Fruit fly (Drosophila melanogaster) whole organism, embryonic: ENCODE measurements around the gene Txl.

Source experiments
- Adf1 ChIP-seq: fragments of 200-800 bp; sonication (Bioruptor generic); IDR thresholded peaks from 2 replicates; pipeline ENCODE4 v1.3.6; 2022; ENCODE audit warnings: missing biosample characterization, missing genetic modification characterization
- CG10959 ChIP-seq: fragments of 200-800 bp; sonication (Bioruptor generic); IDR thresholded peaks from 2 replicates; pipeline ENCODE4 v1.3.6; 2022; ENCODE audit warnings: missing biosample characterization, missing genetic modification characterization
- CG11398 ChIP-seq: fragments of 200-800 bp; sonication (Bioruptor generic); optimal IDR thresholded peaks from 2 replicates; lab custom pipeline; 2016; ENCODE audit warnings: missing biosample characterization, missing genetic modification characterization
- CG11456 ChIP-seq: fragments of 200-800 bp; sonication (Bioruptor generic); IDR thresholded peaks from 3 replicates; pipeline ENCODE4 v1.3.6; 2022; ENCODE audit warnings: missing biosample characterization, missing genetic modification characterization
- CG12071 ChIP-seq: fragments of 200-800 bp; sonication (Bioruptor generic); optimal IDR thresholded peaks from 3 replicates; lab custom pipeline; 2018; ENCODE audit warnings: missing biosample characterization, mild to moderate bottlenecking, missing genetic modification characterization
- CG12236 ChIP-seq: fragments of 200-800 bp; sonication (Bioruptor generic); optimal IDR thresholded peaks from 2 replicates; lab custom pipeline; 2016; ENCODE audit warnings: missing biosample characterization, missing genetic modification characterization
- CG1647 ChIP-seq: fragments of 200-800 bp; sonication (Bioruptor generic); optimal IDR thresholded peaks from 3 replicates; lab custom pipeline; 2016; ENCODE audit warnings: missing biosample characterization, missing genetic modification characterization
- CG17361 ChIP-seq: fragments of 200-800 bp; sonication (Bioruptor generic); IDR thresholded peaks from 3 replicates; pipeline ENCODE4 v1.3.6; 2022; ENCODE audit warnings: missing biosample characterization, missing genetic modification characterization
- CG17912 ChIP-seq: fragments of 200-800 bp; sonication (Bioruptor generic); optimal IDR thresholded peaks from 2 replicates; lab custom pipeline; 2018; ENCODE audit warnings: missing biosample characterization, mild to moderate bottlenecking, missing genetic modification characterization
- CG18619 ChIP-seq: fragments of 200-800 bp; sonication (Bioruptor generic); optimal IDR thresholded peaks from 3 replicates; lab custom pipeline; 2017; ENCODE audit warnings: missing biosample characterization, mild to moderate bottlenecking, missing genetic modification characterization
- CG30431 ChIP-seq: fragments of 200-800 bp; sonication (Bioruptor generic); optimal IDR thresholded peaks from 2 replicates; lab custom pipeline; 2017; ENCODE audit warnings: missing biosample characterization, missing genetic modification characterization
- CG31365 ChIP-seq: fragments of 200-800 bp; sonication (Bioruptor generic); optimal IDR thresholded peaks from 2 replicates; lab custom pipeline; 2018; ENCODE audit warnings: missing biosample characterization, mild to moderate bottlenecking, missing genetic modification characterization
- CG4360 ChIP-seq: fragments of 200-800 bp; sonication (Bioruptor generic); IDR thresholded peaks from 2 replicates; pipeline ENCODE4 v1.3.6; 2022; ENCODE audit warnings: missing biosample characterization, missing genetic modification characterization
- CG4424 ChIP-seq: fragments of 200-800 bp; sonication (Bioruptor generic); optimal IDR thresholded peaks from 3 replicates; lab custom pipeline; 2016; ENCODE audit warnings: missing biosample characterization, missing genetic modification characterization
- CG6175 ChIP-seq: fragments of 200-800 bp; sonication (Bioruptor generic); IDR thresholded peaks from 3 replicates; pipeline ENCODE4 v1.3.6; 2022; ENCODE audit warnings: missing biosample characterization, missing genetic modification characterization
- CG6813 ChIP-seq: fragments of 200-800 bp; sonication (Bioruptor generic); optimal IDR thresholded peaks from 2 replicates; lab custom pipeline; 2017; ENCODE audit warnings: missing biosample characterization, missing genetic modification characterization, mild to moderate bottlenecking, moderate library complexity, missing genetic modification reagents
- CG7271 ChIP-seq: fragments of 200-800 bp; sonication (Bioruptor generic); optimal IDR thresholded peaks from 2 replicates; lab custom pipeline; 2018; ENCODE audit warnings: missing biosample characterization, mild to moderate bottlenecking, missing genetic modification characterization, moderate library complexity
- CG9215 ChIP-seq: fragments of 200-800 bp; sonication (Bioruptor generic); IDR thresholded peaks from 2 replicates; pipeline ENCODE4 v1.3.6; 2022; ENCODE audit warnings: missing biosample characterization, missing genetic modification characterization
- Fer2 ChIP-seq: fragments of 200-800 bp; sonication (Bioruptor generic); optimal IDR thresholded peaks from 2 replicates; lab custom pipeline; 2018; ENCODE audit warnings: missing biosample characterization, mild to moderate bottlenecking, missing genetic modification characterization, moderate library complexity
- H15 ChIP-seq: fragments of 200-800 bp; sonication (Bioruptor generic); IDR thresholded peaks from 3 replicates; pipeline ENCODE4 v1.3.6; 2022; ENCODE audit warnings: missing biosample characterization, missing genetic modification characterization
- Hey ChIP-seq: fragments of 200-800 bp; sonication (Bioruptor generic); optimal IDR thresholded peaks from 3 replicates; lab custom pipeline; 2018; ENCODE audit warnings: missing biosample characterization, mild to moderate bottlenecking, missing genetic modification characterization
- HmgZ ChIP-seq: fragments of 200-800 bp; sonication (Bioruptor generic); optimal IDR thresholded peaks from 2 replicates; lab custom pipeline; 2018; ENCODE audit warnings: missing biosample characterization, mild to moderate bottlenecking, missing genetic modification characterization
- Hr51 ChIP-seq, 2 experiments: fragments of 200-800 bp; sonication (Bioruptor generic); optimal IDR thresholded peaks; 2 replicates in 1 of 2; 3 replicates in 1 of 2; lab custom pipeline; 2016 to 2018; ENCODE audit warnings: missing biosample characterization in 2 of 2, missing genetic modification characterization in 2 of 2, mild to moderate bottlenecking in 1 of 2, moderate library complexity in 1 of 2
- MTF-1 ChIP-seq: fragments of 200-800 bp; sonication (Bioruptor generic); optimal IDR thresholded peaks from 2 replicates; lab custom pipeline; 2018; ENCODE audit warnings: missing biosample characterization, mild to moderate bottlenecking, missing genetic modification characterization, borderline replicate concordance
- Mes4 ChIP-seq: fragments of 200-800 bp; sonication (Bioruptor generic); optimal IDR thresholded peaks from 2 replicates; lab custom pipeline; 2016; ENCODE audit warnings: missing biosample characterization, missing genetic modification characterization
- NC2β ChIP-seq: fragments of 200-800 bp; sonication (Bioruptor generic); optimal IDR thresholded peaks from 2 replicates; lab custom pipeline; 2016; ENCODE audit warnings: missing biosample characterization, missing genetic modification characterization
- NK7.1 ChIP-seq: fragments of 200-800 bp; sonication (Bioruptor generic); optimal IDR thresholded peaks from 3 replicates; lab custom pipeline; 2016; ENCODE audit warnings: missing biosample characterization, missing genetic modification characterization
- Oaz ChIP-seq: fragments of 200-800 bp; sonication (Bioruptor generic); IDR thresholded peaks from 2 replicates; pipeline ENCODE4 v1.3.6; 2022; ENCODE audit warnings: missing biosample characterization, missing genetic modification characterization
- bigmax ChIP-seq: fragments of 200-800 bp; sonication (Bioruptor generic); optimal IDR thresholded peaks from 2 replicates; lab custom pipeline; 2018; ENCODE audit warnings: missing biosample characterization, mild to moderate bottlenecking, missing genetic modification characterization
- br ChIP-seq: fragments of >200 bp; optimal IDR thresholded peaks from 2 replicates; lab custom pipeline; 2017
- btn ChIP-seq: fragments of 200-800 bp; sonication (Bioruptor generic); optimal IDR thresholded peaks from 2 replicates; lab custom pipeline; 2016; ENCODE audit warnings: missing biosample characterization, missing genetic modification characterization
- ci ChIP-seq: fragments of 200-800 bp; sonication (Bioruptor generic); IDR thresholded peaks from 3 replicates; pipeline ENCODE4 v1.3.6; 2022; ENCODE audit warnings: missing biosample characterization, missing genetic modification characterization
- crp ChIP-seq, 2 experiments: fragments of 200-800 bp; sonication (Bioruptor generic); optimal IDR thresholded peaks; 2 replicates in 1 of 2; 3 replicates in 1 of 2; lab custom pipeline; 2017; ENCODE audit warnings: missing biosample characterization in 2 of 2, missing genetic modification characterization in 2 of 2, mild to moderate bottlenecking in 1 of 2, moderate library complexity in 1 of 2
- dati ChIP-seq: fragments of 200-800 bp; sonication (Bioruptor generic); IDR thresholded peaks from 2 replicates; pipeline ENCODE4 v1.3.6; 2022; ENCODE audit warnings: missing biosample characterization, missing genetic modification characterization
- dmrt11E ChIP-seq: fragments of 200-800 bp; sonication (Bioruptor generic); optimal IDR thresholded peaks from 3 replicates; lab custom pipeline; 2018; ENCODE audit warnings: missing biosample characterization, mild to moderate bottlenecking, missing genetic modification characterization, moderate library complexity
- eve ChIP-seq, 2 experiments: fragments of >200 bp; optimal IDR thresholded peaks; 2 replicates each; lab custom pipeline; 2017; ENCODE audit warnings: missing biosample characterization in 2 of 2, missing genetic modification characterization in 2 of 2
- exex ChIP-seq: fragments of 200-800 bp; sonication (Bioruptor generic); optimal IDR thresholded peaks from 4 replicates; lab custom pipeline; 2018; ENCODE audit warnings: missing biosample characterization, mild to moderate bottlenecking, missing genetic modification characterization, moderate library complexity
- fd64A ChIP-seq: fragments of 200-800 bp; sonication (Bioruptor generic); optimal IDR thresholded peaks from 3 replicates; lab custom pipeline; 2018; ENCODE audit warnings: missing biosample characterization, mild to moderate bottlenecking, missing genetic modification characterization
- fu2 ChIP-seq: fragments of 200-800 bp; sonication (Bioruptor generic); optimal IDR thresholded peaks from 2 replicates; lab custom pipeline; 2016; ENCODE audit warnings: missing biosample characterization, missing genetic modification characterization
- gt ChIP-seq: fragments of 200-800 bp; sonication (Bioruptor generic); IDR thresholded peaks from 2 replicates; pipeline ENCODE4 v1.3.6; 2022; ENCODE audit warnings: missing biosample characterization, missing genetic modification characterization
- hbn ChIP-seq: fragments of 200-800 bp; sonication (Bioruptor generic); IDR thresholded peaks from 2 replicates; pipeline ENCODE4 v1.3.6; 2022; ENCODE audit warnings: missing biosample characterization, missing genetic modification characterization; ENCODE audit not compliant: partially characterized antibody
- hkb ChIP-seq, 2 experiments: fragments of 200-800 bp in 1 of 2; fragments of >200 bp in 1 of 2; sonication (Bioruptor generic) in 1 of 2; IDR thresholded peaks in 1 of 2; optimal IDR thresholded peaks in 1 of 2; 2 replicates each; pipeline versions ENCODE4 v1.3.6 to Lab custom; 2017 to 2022; ENCODE audit warnings: missing biosample characterization in 1 of 2, missing genetic modification characterization in 1 of 2
- ken ChIP-seq: fragments of 200-800 bp; sonication (Bioruptor generic); IDR thresholded peaks from 3 replicates; pipeline ENCODE4 v1.3.6; 2022; ENCODE audit warnings: missing biosample characterization, missing genetic modification characterization
- lmd ChIP-seq: fragments of 200-800 bp; sonication (Bioruptor generic); IDR thresholded peaks from 2 replicates; pipeline ENCODE4 v1.3.6; 2022; ENCODE audit warnings: missing biosample characterization, missing genetic modification characterization
- nerfin-1 ChIP-seq: fragments of 200-800 bp; sonication (Bioruptor generic); optimal IDR thresholded peaks from 3 replicates; lab custom pipeline; 2019; ENCODE audit warnings: missing biosample characterization, mild to moderate bottlenecking, missing genetic modification characterization, moderate library complexity
- p53 ChIP-seq: fragments of 200-800 bp; sonication (Bioruptor generic); optimal IDR thresholded peaks from 2 replicates; lab custom pipeline; 2016; ENCODE audit warnings: missing biosample characterization, missing genetic modification characterization
- salm ChIP-seq: fragments of 200-800 bp; sonication (Bioruptor generic); optimal IDR thresholded peaks from 2 replicates; lab custom pipeline; 2018; ENCODE audit warnings: missing biosample characterization, mild to moderate bottlenecking, missing genetic modification characterization
- slbo ChIP-seq: fragments of 200-800 bp; sonication (Bioruptor generic); IDR thresholded peaks from 2 replicates; pipeline ENCODE4 v1.3.6; 2022; ENCODE audit warnings: missing biosample characterization, missing genetic modification characterization
- twi ChIP-seq: fragments of 200-800 bp; optimal IDR thresholded peaks from 2 replicates; lab custom pipeline; 2019; ENCODE audit warnings: missing biosample characterization, mild to moderate bottlenecking, missing genetic modification characterization, moderate library complexity
- usp ChIP-seq: fragments of >200 bp; optimal IDR thresholded peaks from 2 replicates; lab custom pipeline; 2017; ENCODE audit warnings: missing biosample characterization, missing genetic modification characterization
- vfl ChIP-seq: fragments of 200-800 bp; sonication (Bioruptor generic); optimal IDR thresholded peaks from 2 replicates; lab custom pipeline; 2016; ENCODE audit warnings: missing biosample characterization, missing genetic modification characterization

Gene Txl

dm6 chr3L:5796493-5796998 is 30.9 kb downstream of the Txl start, which contains the start of gene Tektin-C (continued):
- TF ChIP-seq CG4424 (GFP tag; lab: Kevin White, UChicago) (no peak), NC2β (GFP tag; lab: Kevin White, UChicago) (no peak), CG31365 (tag; lab: Kevin White, UChicago) (no peak), CG11456 (GFP tag; lab: Robert Waterston, UW) (no peak), CG18619 (GFP tag; lab: Kevin White, UChicago) (no peak), CG10959 (GFP tag; lab: Robert Waterston, UW) (0 out of 2 replicates have a peak, but pooled peaks have one; percentile 20), CG30431 (GFP tag; lab: Kevin White, UChicago) (no peak), gt (GFP tag; lab: Robert Waterston, UW) (no peak), eve (GFP tag; optimal IDR thresholded peaks at IDR 0.05; lab: Kevin White, UChicago) (no peak), Hr51 (GFP tag; optimal IDR thresholded peaks at IDR 0.05; lab: Kevin White, UChicago) (no peak), CG1647 (GFP tag; lab: Kevin White, UChicago) (no peak), fd64A (no peak), bigmax (GFP tag; lab: Kevin White, UChicago) (no peak), ken (GFP tag; lab: Robert Waterston, UW) (no peak), HmgZ (tag; lab: Kevin White, UChicago) (no peak), MTF-1 (GFP tag; lab: Kevin White, UChicago) (no peak), btn (GFP tag; lab: Kevin White, UChicago) (no peak), hbn (GFP tag; lab: Robert Waterston, UW) (no peak), fu2 (GFP tag; lab: Kevin White, UChicago) (no peak), salm (tag; lab: Kevin White, UChicago) (no peak), Hey (no peak), hkb (optimal IDR thresholded peaks at IDR 0.05; lab: Kevin White, UChicago) (no peak), hkb (GFP tag; IDR thresholded peaks at IDR 0.05; lab: Robert Waterston, UW) (no peak), H15 (peak; percentile 51; the same call in 1 of the 3 replicates), lmd (GFP tag; lab: Robert Waterston, UW) (peak; percentile 43), CG11398 (no peak), ci (GFP tag; lab: Robert Waterston, UW) (peak; percentile 70; the same call in 2 of the 3 replicates), CG6813 (no peak), CG7271 (tag; lab: Kevin White, UChicago) (no peak), CG6175 (GFP tag; lab: Robert Waterston, UW) (no peak), dmrt11E (tag; lab: Kevin White, UChicago) (peak; percentile 9), slbo (GFP tag; lab: Robert Waterston, UW) (0 out of 2 replicates have a peak, but pooled peaks have one; percentile 27), nerfin-1 (tag; lab: Kevin White, UChicago) (no peak), crp (GFP tag; optimal IDR thresholded peaks at IDR 0.05; lab: Kevin White, UChicago) (no peak), p53 (GFP tag; lab: Kevin White, UChicago) (no peak), CG12236 (GFP tag; lab: Kevin White, UChicago) (no peak), CG9215 (GFP tag; lab: Robert Waterston, UW) (no peak), Fer2 (tag; lab: Kevin White, UChicago) (no peak), twi (no peak), exex (tag; lab: Kevin White, UChicago) (no peak), Oaz (GFP tag; lab: Robert Waterston, UW) (no peak), CG17912 (GFP tag; lab: Kevin White, UChicago) (no peak), vfl (GFP tag; lab: Kevin White, UChicago) (no peak), Mes4 (no peak), usp (GFP tag; lab: Kevin White, UChicago) (no peak), NK7.1 (GFP tag; lab: Kevin White, UChicago) (no peak), br (no peak), CG4360 (GFP tag; lab: Robert Waterston, UW) (no peak), CG17361 (0 out of 3 replicates have a peak, but pooled peaks have one; percentile 8), Adf1 (GFP tag; lab: Robert Waterston, UW) (no peak), dati (GFP tag; lab: Robert Waterston, UW) (no peak), CG12071 (GFP tag; lab: Kevin White, UChicago) (no peak)
